Worm (Caenorhabditis elegans) whole organism, early embryonic: ENCODE results near the gene nkb-3.

Experiments
- ets-7 ChIP-seq: sonication (generic microtip); optimal IDR thresholded peaks from 2 replicates; lab custom pipeline; 2016; ENCODE audit warnings: missing genotype, missing genetic modification characterization, missing compliant biosample characterization
- tbx-37 ChIP-seq: fragments of 200-800 bp; sonication (Bioruptor generic); conservative IDR thresholded peaks from 2 replicates; pipeline ENCODE4 v1.3.6; 2022; ENCODE audit warnings: missing genetic modification reagents, missing genetic modification characterization, missing compliant biosample characterization

ce11 chrX:13752822-13753581, 17.4 kb downstream of the nkb-3 start:
- no peak for TF ChIP-seq ets-7 (tag; lab: Kevin White, UChicago)
- TF ChIP-seq tbx-37 (GFP tag; lab: Robert Waterston, UW) = no peak
